Fruit fly (Drosophila melanogaster) whole organism, embryonic: ENCODE results near the gene HemK1.

Experiments
- B-H2 ChIP-seq: fragments of 200-800 bp; sonication (Bioruptor generic); optimal IDR thresholded peaks from 2 replicates; lab custom pipeline; 2018; ENCODE audit warnings: missing biosample characterization, mild to moderate bottlenecking, missing genetic modification characterization
- Bdp1 ChIP-seq: fragments of 200-800 bp; sonication (Bioruptor generic); optimal IDR thresholded peaks from 3 replicates; lab custom pipeline; 2016; ENCODE audit warnings: missing biosample characterization, missing genetic modification characterization
- CG10267 ChIP-seq: fragments of 200-800 bp; sonication (Bioruptor generic); optimal IDR thresholded peaks from 2 replicates; lab custom pipeline; 2018; ENCODE audit warnings: missing biosample characterization, mild to moderate bottlenecking, missing genetic modification characterization, moderate library complexity
- CG10321 ChIP-seq: fragments of 200-800 bp; sonication (Bioruptor generic); IDR thresholded peaks from 2 replicates; pipeline ENCODE4 v1.3.6; 2022; ENCODE audit warnings: missing biosample characterization, missing genetic modification characterization
- CG10543 ChIP-seq: fragments of 200-800 bp; sonication (Bioruptor generic); optimal IDR thresholded peaks from 3 replicates; lab custom pipeline; 2017; ENCODE audit warnings: missing biosample characterization, mild to moderate bottlenecking, missing genetic modification characterization, moderate library complexity
- CG15696 ChIP-seq: fragments of 200-800 bp; sonication (Bioruptor generic); optimal IDR thresholded peaks from 2 replicates; lab custom pipeline; 2019; ENCODE audit warnings: missing biosample characterization, mild to moderate bottlenecking, missing genetic modification characterization, moderate library complexity
- CG1602 ChIP-seq: fragments of 200-800 bp; sonication (Bioruptor generic); optimal IDR thresholded peaks from 3 replicates; lab custom pipeline; 2016; ENCODE audit warnings: missing biosample characterization, missing genetic modification characterization
- CG1603 ChIP-seq: fragments of 200-800 bp; sonication (Bioruptor generic); optimal IDR thresholded peaks from 2 replicates; lab custom pipeline; 2019; ENCODE audit warnings: missing biosample characterization, mild to moderate bottlenecking, missing genetic modification characterization, moderate library complexity
- CG17361 ChIP-seq: fragments of 200-800 bp; sonication (Bioruptor generic); IDR thresholded peaks from 3 replicates; pipeline ENCODE4 v1.3.6; 2022; ENCODE audit warnings: missing biosample characterization, missing genetic modification characterization
- CG2116 ChIP-seq: fragments of 200-800 bp; sonication (Bioruptor generic); optimal IDR thresholded peaks from 3 replicates; lab custom pipeline; 2018; ENCODE audit warnings: missing biosample characterization, mild to moderate bottlenecking, missing genetic modification characterization
- CG3065 ChIP-seq: fragments of 200-800 bp; sonication (Bioruptor generic); optimal IDR thresholded peaks from 2 replicates; lab custom pipeline; 2016; ENCODE audit warnings: missing biosample characterization, missing genetic modification characterization
- CG33213 ChIP-seq: fragments of 200-800 bp; sonication (Bioruptor generic); optimal IDR thresholded peaks from 3 replicates; lab custom pipeline; 2016; ENCODE audit warnings: missing biosample characterization, missing genetic modification characterization
- CG4617 ChIP-seq: fragments of 200-800 bp; sonication (Bioruptor generic); optimal IDR thresholded peaks from 3 replicates; lab custom pipeline; 2016; ENCODE audit warnings: missing biosample characterization, missing genetic modification characterization, borderline replicate concordance
- CG4707 ChIP-seq: fragments of 200-800 bp; sonication (Bioruptor generic); optimal IDR thresholded peaks from 2 replicates; lab custom pipeline; 2018; ENCODE audit warnings: missing biosample characterization, mild to moderate bottlenecking, missing genetic modification characterization, moderate library complexity
- CG6175 ChIP-seq: fragments of 200-800 bp; sonication (Bioruptor generic); IDR thresholded peaks from 3 replicates; pipeline ENCODE4 v1.3.6; 2022; ENCODE audit warnings: missing biosample characterization, missing genetic modification characterization
- CG6765 ChIP-seq: fragments of 200-800 bp; sonication (Bioruptor generic); optimal IDR thresholded peaks from 3 replicates; lab custom pipeline; 2017; ENCODE audit warnings: missing biosample characterization, mild to moderate bottlenecking, missing genetic modification characterization
- CG6791 ChIP-seq: fragments of 200-800 bp; sonication (Bioruptor generic); IDR thresholded peaks from 3 replicates; pipeline ENCODE4 v1.3.6; 2022; ENCODE audit warnings: missing biosample characterization, missing genetic modification characterization; ENCODE audit not compliant: partially characterized antibody
- CG7372 ChIP-seq: fragments of 200-800 bp; sonication (Bioruptor generic); IDR thresholded peaks from 2 replicates; pipeline ENCODE4 v1.3.6; 2022; ENCODE audit warnings: missing biosample characterization, missing genetic modification characterization
- CTCF ChIP-seq: fragments of 200-800 bp; sonication (Bioruptor generic); optimal IDR thresholded peaks from 2 replicates; lab custom pipeline; 2017; ENCODE audit warnings: missing biosample characterization, mild to moderate bottlenecking, missing genetic modification characterization, moderate library complexity
- CrebB ChIP-seq: fragments of 200-800 bp; sonication (Bioruptor generic); optimal IDR thresholded peaks from 3 replicates; lab custom pipeline; 2018; ENCODE audit warnings: missing biosample characterization, mild to moderate bottlenecking, missing genetic modification characterization
- Dll ChIP-seq: fragments of 200-800 bp; sonication (Bioruptor generic); IDR thresholded peaks from 4 replicates; pipeline ENCODE4 v1.3.6; 2022; ENCODE audit warnings: missing biosample characterization, missing genetic modification characterization; ENCODE audit not compliant: partially characterized antibody
- Doc3 ChIP-seq: fragments of 200-800 bp; sonication (Bioruptor generic); IDR thresholded peaks from 3 replicates; pipeline ENCODE4 v1.3.6; 2022; ENCODE audit warnings: missing biosample characterization, missing genetic modification characterization; ENCODE audit not compliant: partially characterized antibody
- E2f2 ChIP-seq: fragments of 200-800 bp; sonication (Bioruptor generic); IDR thresholded peaks from 2 replicates; pipeline ENCODE4 v1.3.6; 2022; ENCODE audit warnings: missing biosample characterization, missing genetic modification characterization
- Hey ChIP-seq: fragments of 200-800 bp; sonication (Bioruptor generic); optimal IDR thresholded peaks from 3 replicates; lab custom pipeline; 2018; ENCODE audit warnings: missing biosample characterization, mild to moderate bottlenecking, missing genetic modification characterization
- Meics ChIP-seq: fragments of 200-800 bp; sonication (Bioruptor generic); optimal IDR thresholded peaks from 2 replicates; lab custom pipeline; 2017; ENCODE audit warnings: missing biosample characterization, mild to moderate bottlenecking, missing genetic modification characterization
- Mes4 ChIP-seq: fragments of 200-800 bp; sonication (Bioruptor generic); optimal IDR thresholded peaks from 2 replicates; lab custom pipeline; 2016; ENCODE audit warnings: missing biosample characterization, missing genetic modification characterization
- Mrtf ChIP-seq: fragments of 200-800 bp; sonication (Bioruptor generic); IDR thresholded peaks from 3 replicates; pipeline ENCODE4 v1.3.6; 2022; ENCODE audit warnings: missing biosample characterization, missing genetic modification characterization
- NC2β ChIP-seq: fragments of 200-800 bp; sonication (Bioruptor generic); optimal IDR thresholded peaks from 2 replicates; lab custom pipeline; 2016; ENCODE audit warnings: missing biosample characterization, missing genetic modification characterization
- NFAT ChIP-seq: fragments of 200-800 bp; sonication (Bioruptor generic); IDR thresholded peaks from 2 replicates; pipeline ENCODE4 v1.3.6; 2022; ENCODE audit warnings: missing biosample characterization, missing genetic modification characterization
- Nf-YB ChIP-seq: fragments of 200-800 bp; sonication (Bioruptor generic); optimal IDR thresholded peaks from 3 replicates; lab custom pipeline; 2019; ENCODE audit warnings: missing biosample characterization, mild to moderate bottlenecking, missing genetic modification characterization, moderate library complexity
- Vsx1 ChIP-seq: fragments of 200-800 bp; sonication (Bioruptor generic); optimal IDR thresholded peaks from 2 replicates; lab custom pipeline; 2017; ENCODE audit warnings: missing biosample characterization, mild to moderate bottlenecking, missing genetic modification characterization, missing genetic modification reagents
- aop ChIP-seq: fragments of 200-800 bp; sonication (Bioruptor generic); IDR thresholded peaks from 2 replicates; pipeline ENCODE4 v1.3.6; 2022; ENCODE audit warnings: missing biosample characterization, missing genetic modification characterization
- ap ChIP-seq: fragments of 200-800 bp; sonication (Bioruptor generic); IDR thresholded peaks from 2 replicates; pipeline ENCODE4 v1.3.6; 2022; ENCODE audit warnings: missing biosample characterization, missing genetic modification characterization
- caup ChIP-seq: fragments of 200-800 bp; sonication (Bioruptor generic); optimal IDR thresholded peaks from 3 replicates; lab custom pipeline; 2017; ENCODE audit warnings: missing biosample characterization, mild to moderate bottlenecking, missing genetic modification characterization, moderate library complexity; ENCODE audit not compliant: severe bottlenecking
- chn ChIP-seq: fragments of 200-800 bp; sonication (Bioruptor generic); optimal IDR thresholded peaks from 2 replicates; lab custom pipeline; 2016; ENCODE audit warnings: missing biosample characterization, missing genetic modification characterization
- danr ChIP-seq: fragments of 200-800 bp; sonication (Bioruptor generic); IDR thresholded peaks from 2 replicates; pipeline ENCODE4 v1.3.6; 2022; ENCODE audit warnings: missing biosample characterization, missing genetic modification characterization
- dysf ChIP-seq: fragments of 200-800 bp; sonication (Bioruptor generic); IDR thresholded peaks from 3 replicates; pipeline ENCODE4 v1.3.6; 2022; ENCODE audit warnings: missing biosample characterization, missing genetic modification characterization
- en ChIP-seq: fragments of 200-800 bp; sonication (Bioruptor generic); optimal IDR thresholded peaks from 2 replicates; lab custom pipeline; 2016; ENCODE audit warnings: missing biosample characterization, missing genetic modification characterization
- grau ChIP-seq: fragments of 200-800 bp; optimal IDR thresholded peaks from 3 replicates; lab custom pipeline; 2019; ENCODE audit warnings: missing biosample characterization, mild to moderate bottlenecking, missing genetic modification characterization, moderate library complexity
- gro ChIP-seq: fragments of 200-800 bp; sonication (Bioruptor generic); optimal IDR thresholded peaks from 2 replicates; lab custom pipeline; 2016; ENCODE audit warnings: missing biosample characterization, missing genetic modification characterization
- h ChIP-seq: fragments of >200 bp; optimal IDR thresholded peaks from 2 replicates; lab custom pipeline; 2017
- her ChIP-seq: fragments of 200-800 bp; sonication (Bioruptor generic); optimal IDR thresholded peaks from 2 replicates; lab custom pipeline; 2016; ENCODE audit warnings: missing biosample characterization, missing genetic modification characterization
- lbe ChIP-seq: fragments of 200-800 bp; sonication (Bioruptor generic); optimal IDR thresholded peaks from 2 replicates; lab custom pipeline; 2016; ENCODE audit warnings: missing biosample characterization, mild to moderate bottlenecking, missing genetic modification characterization
- lola ChIP-seq, 3 experiments: fragments of >200 bp in 2 of 3; fragments of 200-800 bp in 1 of 3; sonication (Bioruptor generic) in 1 of 3; optimal IDR thresholded peaks; 2 replicates each; lab custom pipeline; 2017 to 2019; ENCODE audit warnings: missing biosample characterization in 3 of 3, missing genetic modification characterization in 3 of 3, mild to moderate bottlenecking in 1 of 3, moderate library complexity in 1 of 3
- mam ChIP-seq: fragments of 200-800 bp; sonication (Bioruptor generic); optimal IDR thresholded peaks from 3 replicates; lab custom pipeline; 2016; ENCODE audit warnings: missing biosample characterization, missing genetic modification characterization
- nom ChIP-seq: fragments of 200-800 bp; sonication (Bioruptor generic); optimal IDR thresholded peaks from 2 replicates; lab custom pipeline; 2017; ENCODE audit warnings: missing biosample characterization, missing genetic modification characterization, mild to moderate bottlenecking, moderate library complexity, missing genetic modification reagents
- p53 ChIP-seq: fragments of 200-800 bp; sonication (Bioruptor generic); optimal IDR thresholded peaks from 2 replicates; lab custom pipeline; 2016; ENCODE audit warnings: missing biosample characterization, missing genetic modification characterization
- row ChIP-seq: fragments of 200-800 bp; sonication (Bioruptor generic); IDR thresholded peaks from 3 replicates; pipeline ENCODE4 v1.3.6; 2022; ENCODE audit warnings: missing biosample characterization, missing genetic modification characterization
- shn ChIP-seq: fragments of 200-800 bp; sonication (Bioruptor generic); optimal IDR thresholded peaks from 3 replicates; lab custom pipeline; 2016; ENCODE audit warnings: missing biosample characterization, missing genetic modification characterization
- unc-4 ChIP-seq: fragments of 200-800 bp; sonication (Bioruptor generic); IDR thresholded peaks from 2 replicates; pipeline ENCODE4 v1.3.6; 2022; ENCODE audit warnings: missing biosample characterization, missing genetic modification characterization; ENCODE audit not compliant: partially characterized antibody
- wdn ChIP-seq: fragments of 200-800 bp; sonication (Bioruptor generic); IDR thresholded peaks from 2 replicates; pipeline ENCODE4 v1.3.6; 2022; ENCODE audit warnings: missing biosample characterization, missing genetic modification characterization
- zen ChIP-seq: fragments of 200-800 bp; sonication (Bioruptor generic); optimal IDR thresholded peaks from 3 replicates; lab custom pipeline; 2018; ENCODE audit warnings: missing biosample characterization, mild to moderate bottlenecking, missing genetic modification characterization, moderate library complexity

The HemK1 gene

DNA sequence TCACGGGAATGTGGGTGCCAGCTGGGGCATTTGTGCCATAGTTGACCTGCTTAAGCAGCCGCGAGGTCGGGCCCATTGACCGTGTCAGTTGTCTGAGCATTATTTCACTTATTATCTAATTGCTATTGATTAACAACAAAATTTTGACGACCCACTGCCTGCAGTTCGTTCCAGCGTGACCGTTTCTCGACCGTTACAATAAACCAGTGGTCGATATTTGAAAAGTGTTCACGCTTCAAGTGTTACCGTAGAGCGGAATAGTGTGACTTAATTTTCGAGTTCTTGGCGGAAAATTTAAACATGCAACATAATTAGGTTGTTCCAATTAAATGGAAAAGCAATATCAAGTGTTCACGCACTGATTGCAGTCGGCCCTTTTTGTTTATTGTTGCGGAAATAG is at the start of gene HemK1 (continued):
- peak; percentile 84 for TF ChIP-seq CG1603 (tag; lab: Kevin White, UChicago)
- TF ChIP-seq CG10267 (tag; lab: Kevin White, UChicago), result peak; percentile 45
- no peak for TF ChIP-seq en (GFP tag; lab: Kevin White, UChicago)
- peak; percentile 42 for TF ChIP-seq CTCF (GFP tag; lab: Kevin White, UChicago)
- peak; percentile 7 for TF ChIP-seq Nf-YB
- TF ChIP-seq wdn, result no peak
- TF ChIP-seq CG7372 (GFP tag; lab: Robert Waterston, UW), result no peak
- peak; percentile 42; the same call in 1 of the 3 replicates for TF ChIP-seq CG6791 (GFP tag; lab: Robert Waterston, UW)
- TF ChIP-seq Hey (tag; lab: Kevin White, UChicago), result no peak
- TF ChIP-seq Bdp1, result no peak
- peak; percentile 28 for TF ChIP-seq zen (tag; lab: Kevin White, UChicago)
- TF ChIP-seq lbe (GFP tag; lab: Kevin White, UChicago), result no peak
- TF ChIP-seq chn (GFP tag; lab: Kevin White, UChicago), result peak; percentile 19
- TF ChIP-seq CG4707, result peak; percentile 5
- TF ChIP-seq CG1602 (GFP tag; lab: Kevin White, UChicago), result no peak
- TF ChIP-seq h, result no peak
- TF ChIP-seq danr (GFP tag; lab: Robert Waterston, UW), result no peak
- TF ChIP-seq CG2116, result peak; percentile 42
- no peak for TF ChIP-seq CG6175 (GFP tag; lab: Robert Waterston, UW)
- TF ChIP-seq CG3065 (GFP tag; lab: Kevin White, UChicago), result no peak
- no peak for TF ChIP-seq CG10543 (GFP tag; lab: Kevin White, UChicago)
- TF ChIP-seq caup (GFP tag; lab: Kevin White, UChicago), result no peak
- no peak for TF ChIP-seq CG10321 (GFP tag; lab: Robert Waterston, UW)
- TF ChIP-seq Dll (GFP tag; lab: Robert Waterston, UW), result no peak
- peak; percentile 59 for TF ChIP-seq unc-4 (GFP tag; lab: Robert Waterston, UW)
- peak; percentile 28 for TF ChIP-seq B-H2
- TF ChIP-seq grau (tag; lab: Kevin White, UChicago), result peak; percentile 21
- no peak for TF ChIP-seq CG15696
- TF ChIP-seq her (GFP tag; lab: Kevin White, UChicago), result peak; percentile 27
- TF ChIP-seq CG4617 (GFP tag; lab: Kevin White, UChicago), result peak; percentile 55
- TF ChIP-seq CG6765 (GFP tag; lab: Kevin White, UChicago), result no peak
- TF ChIP-seq row (GFP tag; lab: Robert Waterston, UW), result peak; percentile 40; the same call in 1 of the 3 replicates
- no peak for TF ChIP-seq Mes4 (GFP tag; lab: Kevin White, UChicago)
- no peak for TF ChIP-seq NFAT (GFP tag; lab: Robert Waterston, UW)
- TF ChIP-seq ap, result no peak
- TF ChIP-seq CrebB (tag; lab: Kevin White, UChicago), result peak; percentile 15
- TF ChIP-seq Doc3 (GFP tag; lab: Robert Waterston, UW), result no peak
- peak; percentile 45 for TF ChIP-seq NC2β (GFP tag; lab: Kevin White, UChicago)
- no peak for TF ChIP-seq Mrtf (GFP tag; lab: Robert Waterston, UW)
- no peak for TF ChIP-seq nom (GFP tag; lab: Kevin White, UChicago)
- peak; percentile 4 for TF ChIP-seq p53 (GFP tag; lab: Kevin White, UChicago)
- TF ChIP-seq CG33213, result peak; percentile 75
- no peak for TF ChIP-seq Vsx1 (GFP tag; lab: Kevin White, UChicago)
- no peak for TF ChIP-seq lola (GFP tag; optimal IDR thresholded peaks at IDR 0.05; lab: Kevin White, UChicago)
- TF ChIP-seq gro (GFP tag; lab: Kevin White, UChicago), result peak; percentile 40
- TF ChIP-seq mam (GFP tag; lab: Kevin White, UChicago), result no peak
- no peak for TF ChIP-seq aop
- no peak for TF ChIP-seq CG17361 (GFP tag; lab: Robert Waterston, UW)
- no peak for TF ChIP-seq Meics (GFP tag; lab: Kevin White, UChicago)
- TF ChIP-seq shn (GFP tag; lab: Kevin White, UChicago), result no peak
- peak; percentile 97 for TF ChIP-seq E2f2
- TF ChIP-seq dysf, result no peak
